Fruit fly (Drosophila melanogaster): ENCODE measurements around the gene opm.

opm gene

dm6 chrX:15026897-15027296 lies 39.3 kb downstream of the opm start (continued):
- TF ChIP-seq Blimp-1 (GFP tag; optimal IDR thresholded peaks at IDR 0.05) = peak; percentile 23
- peak; percentile 11 for TF ChIP-seq CG17359 (tag; optimal IDR thresholded peaks at IDR 0.05)
- TF ChIP-seq CG12391 (tag; optimal IDR thresholded peaks at IDR 0.05) = peak; percentile 3
- peak; percentile 34 for TF ChIP-seq unpg (GFP tag; optimal IDR thresholded peaks at IDR 0.05)
- peak; percentile 12 for TF ChIP-seq Asciz (GFP tag; optimal IDR thresholded peaks at IDR 0.05)
- 0 out of 3 replicates have a peak, but pooled peaks have one; percentile 38 for TF ChIP-seq z (GFP tag; IDR thresholded peaks at IDR 0.05)
- peak; percentile 46 for TF ChIP-seq gem (tag; optimal IDR thresholded peaks at IDR 0.05)
- no peak for TF ChIP-seq tx (GFP tag; optimal IDR thresholded peaks at IDR 0.05)
- no peak for TF ChIP-seq Dip3 (GFP tag; optimal IDR thresholded peaks at IDR 0.05)
- TF ChIP-seq disco-r (GFP tag; optimal IDR thresholded peaks at IDR 0.05) = peak; percentile 23
- no peak for TF ChIP-seq Dref (GFP tag; IDR thresholded peaks at IDR 0.05)
- peak; percentile 38 for TF ChIP-seq bab2 (GFP tag; optimal IDR thresholded peaks at IDR 0.05)
- no peak for TF ChIP-seq Meics (GFP tag; optimal IDR thresholded peaks at IDR 0.05)
- TF ChIP-seq phol (tag; optimal IDR thresholded peaks at IDR 0.05) = peak; percentile 28
- 0 out of 3 replicates have a peak, but pooled peaks have one; percentile 15 for TF ChIP-seq tgo (GFP tag; IDR thresholded peaks at IDR 0.05)
- no peak for TF ChIP-seq Spps (tag; optimal IDR thresholded peaks at IDR 0.05)
- TF ChIP-seq CG12219 (GFP tag; optimal IDR thresholded peaks at IDR 0.05) = no peak
- TF ChIP-seq so (GFP tag; IDR thresholded peaks at IDR 0.05) = peak; percentile 16; the same call in 1 of the 3 replicates
- TF ChIP-seq CG10543 (GFP tag; optimal IDR thresholded peaks at IDR 0.05) = no peak
- 0 out of 3 replicates have a peak, but pooled peaks have one; percentile 18 for TF ChIP-seq zfh1 (GFP tag; IDR thresholded peaks at IDR 0.05)
- TF ChIP-seq CG18262 (tag; optimal IDR thresholded peaks at IDR 0.05) = peak; percentile 36
- TF ChIP-seq usp (GFP tag; optimal IDR thresholded peaks at IDR 0.05) = no peak
- TF ChIP-seq CG3281 (GFP tag; optimal IDR thresholded peaks at IDR 0.05) = no peak
- peak; percentile 10 for TF ChIP-seq en (GFP tag; optimal IDR thresholded peaks at IDR 0.05)
- TF ChIP-seq Awh (GFP tag; IDR thresholded peaks at IDR 0.05) = 0 out of 2 replicates have a peak, but pooled peaks have one; percentile 46
- TF ChIP-seq Hr51 (GFP tag; optimal IDR thresholded peaks at IDR 0.05) = peak in 1 of 2 experiments; percentile 32
- TF ChIP-seq row (GFP tag; IDR thresholded peaks at IDR 0.05) = peak; percentile 26; the same call in 2 of the 3 replicates
- no peak for TF ChIP-seq Med (GFP tag)
- peak; percentile 24 for TF ChIP-seq CG15269 (tag; optimal IDR thresholded peaks at IDR 0.05)
- TF ChIP-seq CG33557 (GFP tag; optimal IDR thresholded peaks at IDR 0.05) = no peak
- TF ChIP-seq Pdp1 (GFP tag; optimal IDR thresholded peaks at IDR 0.05) = peak in 1 of 2 experiments; percentile 4
- peak; percentile 29; the same call in 1 of the 2 replicates for TF ChIP-seq CG6689 (GFP tag; IDR thresholded peaks at IDR 0.05)
- TF ChIP-seq dpn (GFP tag; optimal IDR thresholded peaks at IDR 0.05) = peak in 1 of 2 experiments; percentile 8
- TF ChIP-seq CG14441 (GFP tag; IDR thresholded peaks at IDR 0.05) = peak; percentile 42; the same call in 1 of the 2 replicates
- TF ChIP-seq Six4 (GFP tag; optimal IDR thresholded peaks at IDR 0.05) = no peak
- peak; percentile 45 for TF ChIP-seq Sox102F (GFP tag; optimal IDR thresholded peaks at IDR 0.05)
- TF ChIP-seq insv (GFP tag; optimal IDR thresholded peaks at IDR 0.05) = peak in 1 of 2 experiments; percentile 29
- no peak for TF ChIP-seq Fer3 (tag; optimal IDR thresholded peaks at IDR 0.05)
- peak; percentile 14 for TF ChIP-seq CG10979 (tag; optimal IDR thresholded peaks at IDR 0.05)
- TF ChIP-seq ase (GFP tag; IDR thresholded peaks at IDR 0.05) = peak; percentile 28; the same call in 1 of the 3 replicates
- TF ChIP-seq bsh (GFP tag; optimal IDR thresholded peaks at IDR 0.05) = peak in 1 of 2 experiments; percentile 32
- TF ChIP-seq CG2678 (tag; optimal IDR thresholded peaks at IDR 0.05) = peak; percentile 17
- TF ChIP-seq Ets65A (GFP tag) = peak; percentile 61
- no peak for TF ChIP-seq pan (optimal IDR thresholded peaks at IDR 0.05)
- TF ChIP-seq pan (GFP tag; optimal IDR thresholded peaks at IDR 0.05 in 1 of 2, IDR thresholded peaks at IDR 0.05 in 1 of 2) = peak in 1 of 2 experiments; percentile 36
- TF ChIP-seq nerfin-1 (tag; optimal IDR thresholded peaks at IDR 0.05) = no peak
- TF ChIP-seq Rfx (GFP tag; IDR thresholded peaks at IDR 0.05) = peak; percentile 27; the same call in 1 of the 2 replicates
- TF ChIP-seq slbo (GFP tag; IDR thresholded peaks at IDR 0.05) = peak; percentile 31; the same call in 1 of the 2 replicates
- no peak for TF ChIP-seq B-H2 (GFP tag; optimal IDR thresholded peaks at IDR 0.05)
- TF ChIP-seq sd (tag; optimal IDR thresholded peaks at IDR 0.05) = peak; percentile 42
